Worm (Caenorhabditis elegans): ENCODE data around the gene him-8.

The him-8 gene

DNA sequence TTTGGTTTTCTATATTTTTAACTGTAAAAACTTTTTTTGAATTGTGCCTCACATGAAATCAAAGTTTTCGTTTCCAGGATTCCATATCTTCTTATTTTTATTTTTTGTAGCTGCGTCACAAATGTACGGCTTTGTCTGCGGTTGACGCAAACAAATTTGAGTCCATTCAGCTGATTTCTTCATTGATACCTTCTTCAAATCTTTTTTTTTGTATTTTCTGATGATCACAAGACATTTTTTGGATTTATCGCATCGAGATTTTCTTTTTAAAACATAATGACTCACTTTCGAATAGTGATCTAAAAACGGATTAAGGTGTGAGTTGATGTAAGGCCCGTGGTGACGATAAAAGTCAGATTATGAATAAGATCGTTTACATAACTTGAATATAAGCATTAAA lies 43.1 kb upstream of the him-8 start:
- TF ChIP-seq pqm-1 (tag; optimal IDR thresholded peaks at IDR 0.05) (no peak), ceh-9 (tag; optimal IDR thresholded peaks at IDR 0.05) (no peak), sdc-2 (tag; optimal IDR thresholded peaks at IDR 0.05) (no peak), pag-3 (tag; optimal IDR thresholded peaks at IDR 0.05; ENCODE audit: borderline replicate concordance) (no peak), rnt-1 (tag; optimal IDR thresholded peaks at IDR 0.05) (no peak), madf-2 (tag; optimal IDR thresholded peaks at IDR 0.05) (no peak), tbx-7 (tag; optimal IDR thresholded peaks at IDR 0.05) (no peak), nhr-232 (tag; optimal IDR thresholded peaks at IDR 0.05) (no peak), unc-3 (GFP tag; conservative IDR thresholded peaks at IDR 0.05) (no peak), unc-3 (tag; optimal IDR thresholded peaks at IDR 0.05) (no peak), elt-4 (tag; optimal IDR thresholded peaks at IDR 0.05) (no peak), che-1 (tag; optimal IDR thresholded peaks at IDR 0.05) (no peak)

DNA sequence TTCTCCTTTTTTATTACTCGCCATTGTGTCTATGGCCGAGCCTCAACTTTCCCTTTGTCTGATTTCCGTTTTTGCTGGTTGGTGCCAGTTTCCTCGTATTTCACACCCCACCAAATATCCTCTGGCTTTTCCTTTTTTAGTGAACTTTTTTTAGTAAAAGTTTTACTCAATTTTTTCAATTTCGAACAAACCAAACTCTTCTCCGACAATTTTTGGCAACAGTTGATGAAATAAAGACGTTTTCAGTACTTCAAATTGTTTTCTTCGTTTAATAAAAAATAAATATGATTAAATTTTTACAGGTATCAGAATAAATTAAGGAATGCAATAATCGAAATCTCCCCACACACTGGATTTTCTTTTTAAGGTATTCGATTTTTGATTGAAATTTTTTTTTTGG lies 40.6 kb upstream of the him-8 start, which contains the start of gene cal-4:
cal-4 (plus strand) TSS at position 301 of the 400 bp plus-strand sequence.
- TF ChIP-seq lin-11 (tag; optimal IDR thresholded peaks at IDR 0.05) (no peak), nhr-232 (tag; optimal IDR thresholded peaks at IDR 0.05) (no peak), madf-2 (tag; optimal IDR thresholded peaks at IDR 0.05) (no peak), sdc-2 (tag; optimal IDR thresholded peaks at IDR 0.05) (no peak), fax-1 (tag; optimal IDR thresholded peaks at IDR 0.05) (no peak), unc-3 (GFP tag; conservative IDR thresholded peaks at IDR 0.05) (no peak), unc-3 (tag; optimal IDR thresholded peaks at IDR 0.05) (no peak), ceh-31 (tag; optimal IDR thresholded peaks at IDR 0.05) (no peak), lim-6 (tag; optimal IDR thresholded peaks at IDR 0.05) (no peak), unc-42 (tag; optimal IDR thresholded peaks at IDR 0.05) (no peak), unc-86 (tag; optimal IDR thresholded peaks at IDR 0.05) (no peak), tbx-2 (tag; optimal IDR thresholded peaks at IDR 0.05) (no peak), tbx-7 (tag; optimal IDR thresholded peaks at IDR 0.05) (no peak), npax-4 (tag; optimal IDR thresholded peaks at IDR 0.05) (no peak), sox-2 (GFP tag; IDR thresholded peaks at IDR 0.05) (no peak), hlh-8 (tag; optimal IDR thresholded peaks at IDR 0.05) (no peak), pat-9 (tag; optimal IDR thresholded peaks at IDR 0.05) (no peak), F13H6.1 (tag; optimal IDR thresholded peaks at IDR 0.05) (no peak), odd-2 (tag; optimal IDR thresholded peaks at IDR 0.05) (no peak), fkh-6 (tag; optimal IDR thresholded peaks at IDR 0.05) (no peak), ztf-16 (tag; optimal IDR thresholded peaks at IDR 0.05) (no peak)

DNA sequence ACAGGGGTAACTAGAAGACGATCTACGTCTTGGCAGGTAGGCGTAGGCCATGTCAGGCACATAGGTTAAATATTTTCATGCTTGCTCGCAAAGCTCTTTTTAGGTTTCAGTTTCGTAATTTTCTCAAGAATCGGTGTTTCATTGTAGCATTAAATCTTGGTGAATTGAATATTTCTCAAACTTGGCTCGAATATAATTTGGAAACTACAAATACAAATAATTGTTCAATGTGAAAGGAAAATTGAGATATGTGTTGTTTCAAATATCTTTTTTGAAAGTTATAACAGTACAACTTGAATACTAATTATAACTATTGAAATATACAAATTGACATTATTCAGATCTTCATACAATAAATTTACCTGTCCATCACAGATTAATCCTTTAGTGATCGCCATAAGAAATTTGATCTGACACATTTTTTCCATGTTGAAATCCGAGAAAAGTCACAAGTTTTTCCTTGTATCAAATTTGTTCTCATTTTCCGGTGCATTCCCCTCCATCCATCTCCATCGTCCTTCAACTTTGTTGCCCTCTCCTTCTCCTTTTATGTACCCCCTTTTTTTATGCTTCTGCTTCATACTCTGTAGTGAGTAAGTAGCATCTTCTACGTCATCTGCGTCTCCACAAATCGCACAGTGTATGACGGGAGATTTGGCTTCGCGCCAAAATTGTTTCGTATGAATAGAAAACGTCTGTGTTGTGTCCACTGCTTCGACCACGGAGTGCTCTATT lies 37.4 kb upstream of the him-8 start, which contains the start of gene C02F4.5:
C02F4.5 (minus strand) TSS at position 51 of the 735 bp plus-strand sequence.
- TF ChIP-seq unc-42 (tag; optimal IDR thresholded peaks at IDR 0.05) (peak; percentile 27), pag-3 (tag; optimal IDR thresholded peaks at IDR 0.05; ENCODE audit: borderline replicate concordance) (no peak), ceh-22 (tag; optimal IDR thresholded peaks at IDR 0.05) (no peak), nhr-11 (tag; optimal IDR thresholded peaks at IDR 0.05) (no peak), ets-4 (tag; optimal IDR thresholded peaks at IDR 0.05) (no peak)

DNA sequence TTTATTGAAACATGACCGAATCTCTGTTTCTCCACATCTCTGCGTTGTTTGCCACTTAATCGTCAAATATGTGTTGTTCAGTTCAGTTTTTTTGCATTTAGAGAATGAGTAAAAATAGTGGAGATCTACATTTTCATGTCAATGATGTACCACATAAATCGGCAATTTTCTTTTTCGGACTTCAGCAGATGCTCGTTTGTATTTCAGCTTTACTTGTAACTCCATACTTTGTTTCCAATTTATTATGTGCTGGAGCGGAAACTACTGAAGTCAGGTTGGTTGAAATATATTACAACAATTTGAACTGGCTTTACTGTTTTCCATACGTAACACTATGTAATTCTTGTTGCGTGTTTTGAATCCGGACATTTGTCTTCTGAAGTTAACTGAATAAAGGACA lies 31.1 kb upstream of the him-8 start, which contains the start of gene T07G12.2:
T07G12.2 (plus strand) TSS at position 62 of the 400 bp plus-strand sequence.
- no peak for TF ChIP-seq ceh-19 (GFP tag; optimal IDR thresholded peaks at IDR 0.05)

DNA sequence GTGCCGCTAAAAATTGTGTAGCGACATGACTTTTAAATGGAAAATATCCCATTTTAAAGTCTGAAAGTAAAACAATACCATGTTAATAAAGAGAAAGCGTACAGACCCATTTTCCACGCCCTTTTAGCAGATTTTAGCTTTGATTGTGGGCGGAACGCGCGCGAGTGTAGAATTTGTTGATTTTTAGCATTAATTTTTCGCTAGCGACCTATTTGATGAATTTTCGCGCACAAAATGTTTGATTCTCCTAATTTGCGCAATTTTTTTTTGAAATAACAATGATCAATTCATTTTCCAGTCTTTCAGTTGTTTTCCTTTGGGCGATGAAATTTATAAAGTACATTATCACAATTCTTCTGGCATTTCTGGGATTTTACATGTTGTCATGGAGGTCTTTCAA lies 28.1 kb upstream of the him-8 start, which contains the start of gene T07G12.3:
T07G12.3 (plus strand) TSS at position 301 of the 400 bp plus-strand sequence.
- TF ChIP-seq ama-1 (optimal IDR thresholded peaks at IDR 0.05): no peak
- no peak for TF ChIP-seq ceh-2 (tag; optimal IDR thresholded peaks at IDR 0.05)
- no peak for TF ChIP-seq gmeb-2 (tag; optimal IDR thresholded peaks at IDR 0.05)
- no peak for TF ChIP-seq unc-55 (GFP tag; optimal IDR thresholded peaks at IDR 0.05)
- no peak for TF ChIP-seq pat-9 (tag; optimal IDR thresholded peaks at IDR 0.05)
- TF ChIP-seq ceh-31 (tag; optimal IDR thresholded peaks at IDR 0.05): no peak
- no peak for TF ChIP-seq pag-3 (tag; optimal IDR thresholded peaks at IDR 0.05; ENCODE audit: borderline replicate concordance)
- no peak for TF ChIP-seq fkh-6 (tag; optimal IDR thresholded peaks at IDR 0.05)
- no peak for TF ChIP-seq ceh-45 (GFP tag; IDR thresholded peaks at IDR 0.05)
- no peak for TF ChIP-seq unc-3 (GFP tag; conservative IDR thresholded peaks at IDR 0.05)
- no peak for TF ChIP-seq unc-3 (tag; optimal IDR thresholded peaks at IDR 0.05)
- TF ChIP-seq dve-1 (tag; optimal IDR thresholded peaks at IDR 0.05): no peak
- TF ChIP-seq pha-4 (tag; optimal IDR thresholded peaks at IDR 0.05): no peak
- no peak for TF ChIP-seq T23F11.4 (GFP tag; optimal IDR thresholded peaks at IDR 0.05)
- no peak for TF ChIP-seq sox-2 (GFP tag; IDR thresholded peaks at IDR 0.05)
- TF ChIP-seq ceh-19 (GFP tag; optimal IDR thresholded peaks at IDR 0.05): no peak
- TF ChIP-seq ref-2 (tag; optimal IDR thresholded peaks at IDR 0.05): no peak
- no peak for TF ChIP-seq nhr-232 (tag; optimal IDR thresholded peaks at IDR 0.05)
- TF ChIP-seq npax-4 (tag; optimal IDR thresholded peaks at IDR 0.05): no peak
- no peak for TF ChIP-seq sdc-2 (tag; optimal IDR thresholded peaks at IDR 0.05)
